Worm (Caenorhabditis elegans) whole organism, L1 larva: ENCODE measurements around the gene K12H6.8.

Experiments used
- aly-2 ChIP-seq: fragments of 150-350 bp; optimal IDR thresholded peaks from 2 replicates; lab custom pipeline; 2014; ENCODE audit warnings: missing biosample characterization, missing genetic modification characterization
- efl-1 ChIP-seq, 4 experiments: fragments of 150-350 bp; optimal IDR thresholded peaks in 3 of 4; peaks in 1 of 4; 1 replicate in 1 of 4; 2 replicates in 3 of 4; lab custom pipeline; 2014; ENCODE audit warnings: missing biosample characterization in 2 of 4, missing genetic modification characterization in 2 of 4, missing genetic modification reagents in 2 of 4
- egl-13 ChIP-seq: sonication (generic microtip); optimal IDR thresholded peaks from 2 replicates; lab custom pipeline; 2016; ENCODE audit warnings: missing genotype, missing genetic modification reagents, missing genetic modification characterization, missing compliant biosample characterization
- egl-27 ChIP-seq, 2 experiments: fragments of 150-350 bp in 1 of 2; sonication (generic microtip); optimal IDR thresholded peaks; 3 replicates each; lab custom pipeline; 2017 to 2018; ENCODE audit warnings: missing biosample characterization in 2 of 2, missing genetic modification characterization in 2 of 2, missing genetic modification reagents in 2 of 2
- elt-2 ChIP-seq: sonication (generic microtip); optimal IDR thresholded peaks from 2 replicates; lab custom pipeline; 2016; ENCODE audit warnings: missing genetic modification characterization, mild to moderate bottlenecking, inconsistent platforms, missing compliant biosample characterization, missing genetic modification reagents
- hpl-2 ChIP-seq: fragments of 150-350 bp; optimal IDR thresholded peaks from 2 replicates; lab custom pipeline; 2014; ENCODE audit warnings: missing biosample characterization, missing genetic modification reagents, missing genetic modification characterization
- lin-39 ChIP-seq: fragments of 150-350 bp; optimal IDR thresholded peaks from 2 replicates; lab custom pipeline; 2014; ENCODE audit warnings: missing biosample characterization, missing genetic modification reagents, missing genetic modification characterization
- nhr-237 ChIP-seq: fragments of 150-350 bp; optimal IDR thresholded peaks from 2 replicates; lab custom pipeline; 2014; ENCODE audit warnings: missing biosample characterization, missing genetic modification characterization
- nhr-85 ChIP-seq: sonication (generic microtip); peaks from one replicate; lab custom pipeline; 2016; ENCODE audit warnings: missing genetic modification characterization, inconsistent platforms, missing compliant biosample characterization
- rnt-1 ChIP-seq: sonication (generic microtip); optimal IDR thresholded peaks from 2 replicates; lab custom pipeline; 2016; ENCODE audit warnings: mild to moderate bottlenecking, missing genetic modification characterization, moderate library complexity, missing compliant biosample characterization
- unc-130 ChIP-seq: fragments of 150-350 bp; optimal IDR thresholded peaks from 2 replicates; lab custom pipeline; 2017; ENCODE audit warnings: missing biosample characterization, missing genetic modification characterization, inconsistent platforms
- unc-86 ChIP-seq: sonication (generic microtip); optimal IDR thresholded peaks from 2 replicates; lab custom pipeline; 2016; ENCODE audit warnings: missing genetic modification characterization, missing compliant biosample characterization
- unc-98 ChIP-seq: fragments of 200-800 bp; sonication (Bioruptor generic); IDR thresholded peaks from 2 replicates; pipeline ENCODE4 v1.3.6; 2022; ENCODE audit warnings: missing genetic modification characterization, missing compliant biosample characterization

DNA sequence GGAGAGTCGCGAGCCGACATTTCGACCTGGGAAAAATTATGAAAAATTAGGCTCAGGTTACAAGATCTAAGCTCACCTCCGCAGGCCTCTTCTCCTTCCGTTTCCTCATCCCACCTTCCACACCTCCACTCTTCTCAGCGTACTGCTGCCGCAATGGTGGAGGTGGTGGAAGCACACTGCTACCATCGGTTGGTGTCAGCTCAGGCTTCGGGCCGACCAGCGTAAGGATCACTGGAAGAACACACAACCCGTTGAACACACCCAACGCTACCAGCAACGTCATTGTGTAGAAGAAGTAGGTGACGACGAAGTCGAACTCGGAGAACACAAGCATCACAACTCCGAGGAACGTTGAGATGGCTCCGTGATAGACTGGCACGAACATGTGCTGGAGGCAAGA, 18.0 kb downstream of the K12H6.8 start:
- TF ChIP-seq rnt-1 (no peak), unc-86 (tag; lab: Kevin White, UChicago) (no peak), efl-1 (optimal IDR thresholded peaks at IDR 0.05; lab: Kevin White, UChicago) (no peak), efl-1 (GFP tag; optimal IDR thresholded peaks at IDR 0.05 in 1 of 2; lab: Kevin White, UChicago) (no peak), egl-13 (tag; lab: Kevin White, UChicago) (no peak), elt-2 (tag; lab: Kevin White, UChicago) (no peak), nhr-237 (tag; lab: Kevin White, UChicago) (no peak), nhr-85 (no peak), hpl-2 (GFP tag; lab: Kevin White, UChicago) (no peak), unc-130 (tag; lab: Kevin White, UChicago) (no peak), egl-27 (tag; optimal IDR thresholded peaks at IDR 0.05; lab: Kevin White, UChicago) (no peak), lin-39 (no peak), aly-2 (tag; lab: Kevin White, UChicago) (no peak), unc-98 (no peak)
